Fruit fly (Drosophila melanogaster) whole organism, embryonic: ENCODE measurements around the gene Obp73a.

ENCODE experiments used
- Ada2b ChIP-seq: fragments of 200-800 bp; sonication (Bioruptor generic); IDR thresholded peaks from 2 replicates; pipeline ENCODE4 v1.3.6; 2022; ENCODE audit warnings: missing biosample characterization, missing genetic modification characterization
- BEAF-32 ChIP-seq: fragments of 200-800 bp; sonication (Bioruptor generic); optimal IDR thresholded peaks from 3 replicates; lab custom pipeline; 2017; ENCODE audit warnings: missing biosample characterization, missing genetic modification characterization, mild to moderate bottlenecking, moderate library complexity, missing genetic modification reagents
- CG10366 ChIP-seq: fragments of 200-800 bp; sonication (Bioruptor generic); IDR thresholded peaks from 2 replicates; pipeline ENCODE4 v1.3.6; 2022; ENCODE audit warnings: missing biosample characterization, missing genetic modification characterization
- CG10462 ChIP-seq: fragments of 200-800 bp; sonication (Bioruptor generic); optimal IDR thresholded peaks from 2 replicates; lab custom pipeline; 2016; ENCODE audit warnings: missing biosample characterization, missing genetic modification characterization
- CG11456 ChIP-seq: fragments of 200-800 bp; sonication (Bioruptor generic); IDR thresholded peaks from 3 replicates; pipeline ENCODE4 v1.3.6; 2022; ENCODE audit warnings: missing biosample characterization, missing genetic modification characterization
- CG1233 ChIP-seq: fragments of 200-800 bp; sonication (Bioruptor generic); optimal IDR thresholded peaks from 4 replicates; lab custom pipeline; 2018; ENCODE audit warnings: missing biosample characterization, mild to moderate bottlenecking, missing genetic modification characterization
- CG12769 ChIP-seq: fragments of 200-800 bp; sonication (Bioruptor generic); optimal IDR thresholded peaks from 2 replicates; lab custom pipeline; 2019; ENCODE audit warnings: missing biosample characterization, mild to moderate bottlenecking, missing genetic modification characterization, moderate library complexity
- CG13424 ChIP-seq: fragments of 200-800 bp; sonication (Bioruptor generic); optimal IDR thresholded peaks from 2 replicates; lab custom pipeline; 2019; ENCODE audit warnings: missing biosample characterization, mild to moderate bottlenecking, missing genetic modification characterization, moderate library complexity
- CG13775 ChIP-seq: fragments of 200-800 bp; sonication (Bioruptor generic); optimal IDR thresholded peaks from 3 replicates; lab custom pipeline; 2017; ENCODE audit warnings: missing biosample characterization, mild to moderate bottlenecking, missing genetic modification characterization
- CG1529 ChIP-seq: fragments of 200-800 bp; sonication (Bioruptor generic); optimal IDR thresholded peaks from 3 replicates; lab custom pipeline; 2018; ENCODE audit warnings: missing biosample characterization, missing genetic modification characterization
- CG1603 ChIP-seq: fragments of 200-800 bp; sonication (Bioruptor generic); optimal IDR thresholded peaks from 2 replicates; lab custom pipeline; 2019; ENCODE audit warnings: missing biosample characterization, mild to moderate bottlenecking, missing genetic modification characterization, moderate library complexity
- CG16813 ChIP-seq: fragments of 200-800 bp; sonication (Bioruptor generic); IDR thresholded peaks from 3 replicates; pipeline ENCODE4 v1.3.6; 2022; ENCODE audit warnings: missing biosample characterization, missing genetic modification characterization; ENCODE audit not compliant: partially characterized antibody
- CG17328 ChIP-seq: fragments of 200-800 bp; sonication (Bioruptor generic); IDR thresholded peaks from 2 replicates; pipeline ENCODE4 v1.3.6; 2022; ENCODE audit warnings: missing biosample characterization, missing genetic modification characterization
- CG2202 ChIP-seq: fragments of 200-800 bp; sonication (Bioruptor generic); optimal IDR thresholded peaks from 2 replicates; lab custom pipeline; 2018; ENCODE audit warnings: missing biosample characterization, mild to moderate bottlenecking, missing genetic modification characterization
- CG31224 ChIP-seq: fragments of 200-800 bp; sonication (Bioruptor generic); IDR thresholded peaks from 2 replicates; pipeline ENCODE4 v1.3.6; 2022; ENCODE audit warnings: missing biosample characterization, missing genetic modification characterization
- CG31388 ChIP-seq: fragments of 200-800 bp; sonication (Bioruptor generic); optimal IDR thresholded peaks from 2 replicates; lab custom pipeline; 2016; ENCODE audit warnings: missing biosample characterization, missing genetic modification characterization
- CG34224 ChIP-seq: fragments of 200-800 bp; sonication (Bioruptor generic); IDR thresholded peaks from 3 replicates; pipeline ENCODE4 v1.3.6; 2022; ENCODE audit warnings: missing biosample characterization, missing genetic modification characterization; ENCODE audit not compliant: partially characterized antibody
- CG3847 ChIP-seq: fragments of 200-800 bp; sonication (Bioruptor generic); IDR thresholded peaks from 2 replicates; pipeline ENCODE4 v1.3.6; 2022; ENCODE audit warnings: missing biosample characterization, missing genetic modification characterization
- CG4707 ChIP-seq: fragments of 200-800 bp; sonication (Bioruptor generic); optimal IDR thresholded peaks from 2 replicates; lab custom pipeline; 2018; ENCODE audit warnings: missing biosample characterization, mild to moderate bottlenecking, missing genetic modification characterization, moderate library complexity
- CG5953 ChIP-seq: fragments of 200-800 bp; sonication (Bioruptor generic); IDR thresholded peaks from 2 replicates; pipeline ENCODE4 v1.3.6; 2022; ENCODE audit warnings: missing biosample characterization, missing genetic modification characterization
- CG6689 ChIP-seq: fragments of 200-800 bp; sonication (Bioruptor generic); IDR thresholded peaks from 2 replicates; pipeline ENCODE4 v1.3.6; 2022; ENCODE audit warnings: missing biosample characterization, missing genetic modification characterization
- CG7928 ChIP-seq: fragments of 200-800 bp; sonication (Bioruptor generic); optimal IDR thresholded peaks from 2 replicates; lab custom pipeline; 2017; ENCODE audit warnings: missing biosample characterization, mild to moderate bottlenecking, missing genetic modification characterization
- CG9727 ChIP-seq: fragments of 200-800 bp; sonication (Bioruptor generic); optimal IDR thresholded peaks from 3 replicates; lab custom pipeline; 2017; ENCODE audit warnings: missing biosample characterization, mild to moderate bottlenecking, missing genetic modification characterization
- CTCF ChIP-seq: fragments of 200-800 bp; sonication (Bioruptor generic); optimal IDR thresholded peaks from 2 replicates; lab custom pipeline; 2017; ENCODE audit warnings: missing biosample characterization, mild to moderate bottlenecking, missing genetic modification characterization, moderate library complexity
- Deaf1 ChIP-seq: fragments of 200-800 bp; optimal IDR thresholded peaks from 3 replicates; lab custom pipeline; 2019; ENCODE audit warnings: missing biosample characterization, mild to moderate bottlenecking, missing genetic modification characterization, moderate library complexity
- Dip3 ChIP-seq: fragments of 200-800 bp; sonication (Bioruptor generic); optimal IDR thresholded peaks from 3 replicates; lab custom pipeline; 2016; ENCODE audit warnings: missing biosample characterization, missing genetic modification characterization
- Dll ChIP-seq: fragments of 200-800 bp; sonication (Bioruptor generic); IDR thresholded peaks from 4 replicates; pipeline ENCODE4 v1.3.6; 2022; ENCODE audit warnings: missing biosample characterization, missing genetic modification characterization; ENCODE audit not compliant: partially characterized antibody
- Gug ChIP-seq: fragments of 200-800 bp; sonication (Bioruptor generic); IDR thresholded peaks from 4 replicates; pipeline ENCODE4 v1.3.6; 2022; ENCODE audit warnings: missing biosample characterization, missing genetic modification characterization
- Hmr ChIP-seq: fragments of 200-800 bp; sonication (Bioruptor generic); optimal IDR thresholded peaks from 3 replicates; lab custom pipeline; 2017; ENCODE audit warnings: mild to moderate bottlenecking, missing biosample characterization, missing genetic modification reagents, missing genetic modification characterization
- Lpt ChIP-seq: fragments of >200 bp; optimal IDR thresholded peaks from 2 replicates; lab custom pipeline; 2018; ENCODE audit warnings: missing biosample characterization, missing genetic modification characterization
- MTF-1 ChIP-seq: fragments of 200-800 bp; sonication (Bioruptor generic); optimal IDR thresholded peaks from 2 replicates; lab custom pipeline; 2018; ENCODE audit warnings: missing biosample characterization, mild to moderate bottlenecking, missing genetic modification characterization, borderline replicate concordance
- Mad ChIP-seq: fragments of 200-800 bp; sonication (Bioruptor generic); optimal IDR thresholded peaks from 2 replicates; lab custom pipeline; 2016; ENCODE audit warnings: missing biosample characterization, missing genetic modification characterization
- NFAT ChIP-seq: fragments of 200-800 bp; sonication (Bioruptor generic); IDR thresholded peaks from 2 replicates; pipeline ENCODE4 v1.3.6; 2022; ENCODE audit warnings: missing biosample characterization, missing genetic modification characterization
- PHDP ChIP-seq: fragments of 200-800 bp; sonication (Bioruptor generic); optimal IDR thresholded peaks from 3 replicates; lab custom pipeline; 2018; ENCODE audit warnings: missing biosample characterization, mild to moderate bottlenecking, missing genetic modification characterization, moderate library complexity
- Rfx ChIP-seq: fragments of 200-800 bp; sonication (Bioruptor generic); IDR thresholded peaks from 2 replicates; pipeline ENCODE4 v1.3.6; 2022; ENCODE audit warnings: missing biosample characterization, missing genetic modification characterization
- ab ChIP-seq: fragments of 200-800 bp; sonication (Bioruptor generic); optimal IDR thresholded peaks from 2 replicates; lab custom pipeline; 2016; ENCODE audit warnings: missing biosample characterization, missing genetic modification characterization
- btn ChIP-seq: fragments of 200-800 bp; sonication (Bioruptor generic); optimal IDR thresholded peaks from 2 replicates; lab custom pipeline; 2016; ENCODE audit warnings: missing biosample characterization, missing genetic modification characterization
- chn ChIP-seq: fragments of 200-800 bp; sonication (Bioruptor generic); optimal IDR thresholded peaks from 2 replicates; lab custom pipeline; 2016; ENCODE audit warnings: missing biosample characterization, missing genetic modification characterization
- dan ChIP-seq: fragments of 200-800 bp; sonication (Bioruptor generic); IDR thresholded peaks from 2 replicates; pipeline ENCODE4 v1.3.6; 2022; ENCODE audit warnings: missing biosample characterization, missing genetic modification characterization
- exex ChIP-seq: fragments of 200-800 bp; sonication (Bioruptor generic); optimal IDR thresholded peaks from 4 replicates; lab custom pipeline; 2018; ENCODE audit warnings: missing biosample characterization, mild to moderate bottlenecking, missing genetic modification characterization, moderate library complexity
- gt ChIP-seq: fragments of 200-800 bp; sonication (Bioruptor generic); IDR thresholded peaks from 2 replicates; pipeline ENCODE4 v1.3.6; 2022; ENCODE audit warnings: missing biosample characterization, missing genetic modification characterization
- knrl ChIP-seq: fragments of 200-800 bp; sonication (Bioruptor generic); IDR thresholded peaks from 3 replicates; pipeline ENCODE4 v1.3.6; 2022; ENCODE audit warnings: missing biosample characterization, missing genetic modification characterization; ENCODE audit not compliant: partially characterized antibody
- lab ChIP-seq: fragments of 200-800 bp; sonication (Bioruptor generic); optimal IDR thresholded peaks from 3 replicates; lab custom pipeline; 2017; ENCODE audit warnings: missing biosample characterization, missing genetic modification characterization, mild to moderate bottlenecking, moderate library complexity, missing genetic modification reagents
- lmd ChIP-seq: fragments of 200-800 bp; sonication (Bioruptor generic); IDR thresholded peaks from 2 replicates; pipeline ENCODE4 v1.3.6; 2022; ENCODE audit warnings: missing biosample characterization, missing genetic modification characterization
- org-1 ChIP-seq: fragments of 200-800 bp; sonication (Bioruptor generic); optimal IDR thresholded peaks from 2 replicates; lab custom pipeline; 2017; ENCODE audit warnings: missing biosample characterization, missing genetic modification characterization
- otp ChIP-seq: fragments of 200-800 bp; sonication (Bioruptor generic); IDR thresholded peaks from 3 replicates; pipeline ENCODE4, ENCODE4 v1.3.6; 2022; ENCODE audit warnings: missing biosample characterization, missing genetic modification characterization
- pnt ChIP-seq: fragments of 200-800 bp; sonication (Bioruptor generic); optimal IDR thresholded peaks from 3 replicates; lab custom pipeline; 2016; ENCODE audit warnings: missing biosample characterization, missing genetic modification characterization
- pum ChIP-seq: fragments of 200-800 bp; sonication (Bioruptor generic); optimal IDR thresholded peaks from 2 replicates; lab custom pipeline; 2016; ENCODE audit warnings: missing biosample characterization, missing genetic modification characterization
- sisA ChIP-seq: fragments of 200-800 bp; sonication (Bioruptor generic); IDR thresholded peaks from 2 replicates; pipeline ENCODE4 v1.3.6; 2022; ENCODE audit warnings: missing biosample characterization, missing genetic modification characterization
- stc ChIP-seq: fragments of 200-800 bp; sonication (Bioruptor generic); IDR thresholded peaks from 2 replicates; pipeline ENCODE4 v1.3.6; 2022; ENCODE audit warnings: missing biosample characterization, missing genetic modification characterization
- tin ChIP-seq: fragments of 200-800 bp; sonication (Bioruptor generic); optimal IDR thresholded peaks from 3 replicates; lab custom pipeline; 2016; ENCODE audit warnings: missing biosample characterization, missing genetic modification characterization
- wdn ChIP-seq: fragments of 200-800 bp; sonication (Bioruptor generic); IDR thresholded peaks from 2 replicates; pipeline ENCODE4 v1.3.6; 2022; ENCODE audit warnings: missing biosample characterization, missing genetic modification characterization

Obp73a gene

DNA sequence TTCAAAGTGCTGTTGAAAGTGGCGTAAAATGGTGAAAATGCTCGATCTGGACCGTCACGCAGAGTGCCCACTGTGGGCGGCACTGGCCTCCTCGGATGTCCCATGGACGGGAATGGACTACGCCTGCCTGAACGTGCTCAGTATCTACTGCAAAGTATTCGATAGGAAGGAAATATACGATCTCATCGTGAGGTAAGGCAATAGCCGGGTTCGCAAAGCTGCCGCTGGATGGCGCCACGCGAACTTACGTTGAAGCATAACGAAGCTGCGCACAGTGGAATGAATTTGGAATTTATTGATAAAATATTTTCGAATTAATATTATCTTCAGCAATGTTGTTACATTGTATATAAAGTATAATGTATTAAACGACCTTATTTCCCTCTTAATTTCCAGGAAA lies 47.8 kb upstream of the Obp73a start (continued):
- TF ChIP-seq Deaf1 (tag; lab: Kevin White, UChicago) (peak; percentile 28), Ada2b (GFP tag; lab: Robert Waterston, UW) (no peak), Gug (GFP tag; lab: Robert Waterston, UW) (no peak), CG3847 (GFP tag; lab: Robert Waterston, UW) (0 out of 2 replicates have a peak, but pooled peaks have one; percentile 9), Lpt (GFP tag; lab: Kevin White, UChicago) (no peak), CG6689 (peak; percentile 24; the same call in 1 of the 2 replicates), Dll (GFP tag; lab: Robert Waterston, UW) (no peak), CTCF (GFP tag; lab: Kevin White, UChicago) (peak; percentile 93), stc (GFP tag; lab: Robert Waterston, UW) (no peak), CG31224 (no peak), CG5953 (GFP tag; lab: Robert Waterston, UW) (no peak), CG16813 (GFP tag; lab: Robert Waterston, UW) (no peak), CG13775 (GFP tag; lab: Kevin White, UChicago) (no peak), knrl (GFP tag; lab: Robert Waterston, UW) (0 out of 3 replicates have a peak, but pooled peaks have one; percentile 27), CG1529 (GFP tag; lab: Kevin White, UChicago) (no peak), dan (GFP tag; lab: Robert Waterston, UW) (no peak), Dip3 (GFP tag; lab: Kevin White, UChicago) (no peak), CG34224 (GFP tag; lab: Robert Waterston, UW) (peak; percentile 42; the same call in 1 of the 3 replicates), CG9727 (no peak), btn (GFP tag; lab: Kevin White, UChicago) (no peak), CG1233 (GFP tag; lab: Kevin White, UChicago) (no peak), exex (tag; lab: Kevin White, UChicago) (no peak), CG10462 (GFP tag; lab: Kevin White, UChicago) (no peak), wdn (GFP tag; lab: Robert Waterston, UW) (0 out of 2 replicates have a peak, but pooled peaks have one; percentile 28), CG12769 (tag; lab: Kevin White, UChicago) (peak; percentile 37), CG13424 (tag; lab: Kevin White, UChicago) (no peak), CG11456 (GFP tag; lab: Robert Waterston, UW) (peak; percentile 68; the same call in 1 of the 3 replicates), CG1603 (tag; lab: Kevin White, UChicago) (no peak), tin (GFP tag; lab: Kevin White, UChicago) (no peak), PHDP (no peak), CG2202 (tag; lab: Kevin White, UChicago) (no peak), Rfx (peak; percentile 33), lab (no peak), Mad (GFP tag; lab: Kevin White, UChicago) (no peak), gt (GFP tag; lab: Robert Waterston, UW) (no peak), chn (GFP tag; lab: Kevin White, UChicago) (no peak), CG7928 (GFP tag; lab: Kevin White, UChicago) (no peak), BEAF-32 (peak; percentile 32), CG4707 (GFP tag; lab: Kevin White, UChicago) (peak; percentile 64), NFAT (GFP tag; lab: Robert Waterston, UW) (peak; percentile 28; the same call in 1 of the 2 replicates), pnt (GFP tag; lab: Kevin White, UChicago) (no peak), CG10366 (GFP tag; lab: Robert Waterston, UW) (0 out of 2 replicates have a peak, but pooled peaks have one; percentile 17), sisA (no peak), ab (GFP tag; lab: Kevin White, UChicago) (no peak), org-1 (GFP tag; lab: Kevin White, UChicago) (no peak), pum (GFP tag; lab: Kevin White, UChicago) (no peak), CG17328 (no peak), lmd (GFP tag; lab: Robert Waterston, UW) (0 out of 2 replicates have a peak, but pooled peaks have one; percentile 14), Hmr (peak; percentile 22), MTF-1 (GFP tag; lab: Kevin White, UChicago) (no peak), CG31388 (GFP tag; lab: Kevin White, UChicago) (no peak), otp (peak; percentile 16; the same call in 1 of the 3 replicates)
